Fruit fly (Drosophila melanogaster) whole organism: ENCODE data around the gene CG11313.

ENCODE experiments used
- CG8478 ChIP-seq: fragments of >200 bp; optimal IDR thresholded peaks from 2 replicates; lab custom pipeline; 2018; ENCODE audit warnings: inconsistent platforms
- Dll ChIP-seq: fragments of >200 bp; optimal IDR thresholded peaks from 2 replicates; lab custom pipeline; 2017
- EcR ChIP-seq, 2 experiments: fragments of >200 bp; optimal IDR thresholded peaks; 2 replicates each; lab custom pipeline; 2017; ENCODE audit warnings: missing biosample characterization in 2 of 2, missing genetic modification characterization in 2 of 2, missing genetic modification reagents in 2 of 2
- usp ChIP-seq: fragments of >200 bp; optimal IDR thresholded peaks from 2 replicates; lab custom pipeline; 2017; ENCODE audit warnings: missing biosample characterization, missing genetic modification characterization, mixed read lengths

dm6 chr3R:30699165-30699564 is 31.8 kb downstream of the CG11313 start:
- TF ChIP-seq EcR (GFP tag; optimal IDR thresholded peaks at IDR 0.05; lab: Kevin White, UChicago) (no peak), usp (GFP tag; lab: Kevin White, UChicago) (no peak), Dll (lab: Kevin White, UChicago) (no peak), CG8478 (no peak)
